Worm (Caenorhabditis elegans): Measurements from ENCODE around the gene xpb-1.

Gene xpb-1

ce11 chrIII:11573921-11574320, 47.5 kb downstream of the xpb-1 start, which contains the start of gene Y66D12A.8 (continued):
- TF ChIP-seq dmd-9 (GFP tag; IDR thresholded peaks at IDR 0.05) (no peak), F26F4.8 (GFP tag; conservative IDR thresholded peaks at IDR 0.05) (no peak), nhr-25 (tag; optimal IDR thresholded peaks at IDR 0.05; ENCODE audit: borderline replicate concordance, insufficient read depth) (no peak)

ce11 chrIII:11579380-11579779, 52.9 kb downstream of the xpb-1 start:
- TF ChIP-seq unc-39 (tag; optimal IDR thresholded peaks at IDR 0.05) (no peak), nhr-237 (tag; optimal IDR thresholded peaks at IDR 0.05) (no peak), egl-43 (GFP tag; IDR thresholded peaks at IDR 0.05) (peak; percentile 53; the same call in 1 of the 2 replicates), dmd-9 (GFP tag; IDR thresholded peaks at IDR 0.05) (0 out of 2 replicates have a peak, but pooled peaks have one; percentile 19), mdl-1 (tag; optimal IDR thresholded peaks at IDR 0.05) (no peak), T20F7.1 (GFP tag; optimal IDR thresholded peaks at IDR 0.05) (no peak), ctbp-1 (GFP tag; IDR thresholded peaks at IDR 0.05) (no peak), snpc-4 (tag; optimal IDR thresholded peaks at IDR 0.05) (no peak), set-16 (GFP tag; IDR thresholded peaks at IDR 0.05) (peak; percentile 73)

- TF ChIP-seq daf-16 (GFP tag; optimal IDR thresholded peaks at IDR 0.05) = no peak
- no peak for TF ChIP-seq daf-16 (tag; optimal IDR thresholded peaks at IDR 0.05)
- no peak for TF ChIP-seq nhr-42 (GFP tag; IDR thresholded peaks at IDR 0.05)
- peak; percentile 79 for TF ChIP-seq dpl-1 (GFP tag; optimal IDR thresholded peaks at IDR 0.05)
- no peak for TF ChIP-seq skn-1 (tag; optimal IDR thresholded peaks at IDR 0.05)
- TF ChIP-seq spr-1 (tag; optimal IDR thresholded peaks at IDR 0.05) = no peak
- TF ChIP-seq mes-2 (tag; optimal IDR thresholded peaks at IDR 0.05; ENCODE audit: poor library complexity, severe bottlenecking) = peak; percentile 50
- peak in 1 of 2 experiments; percentile 48 for TF ChIP-seq lsy-2 (tag; optimal IDR thresholded peaks at IDR 0.05)
- peak; percentile 78 for TF ChIP-seq lin-38 (GFP tag; IDR thresholded peaks at IDR 0.05)
Observed at ce11 chrIII:11580428-11580885, 54.0 kb downstream of the xpb-1 start, which contains the start of gene Y66D12A.7. TSS of gene Y66D12A.7 (minus strand) at chrIII:11580478.

- TF ChIP-seq F49E8.2 (tag; optimal IDR thresholded peaks at IDR 0.05; ENCODE audit: borderline replicate concordance) (peak; percentile 10), unc-130 (GFP tag; optimal IDR thresholded peaks at IDR 0.05) (peak; percentile 16), php-3 (GFP tag; IDR thresholded peaks at IDR 0.05) (no peak), lin-38 (GFP tag; IDR thresholded peaks at IDR 0.05) (peak; percentile 57), snpc-1.2 (GFP tag; IDR thresholded peaks at IDR 0.05) (peak; percentile 49; the same call in 1 of the 2 replicates)
Observed at ce11 chrIII:11581372-11581771, 54.9 kb downstream of the xpb-1 start, which contains the start of the genes Y66D12A.6 and ceh-92. TSS of gene Y66D12A.6 (minus strand) at chrIII:11581402. TSS of gene ceh-92 (plus strand) at chrIII:11581600.

ce11 chrIII:11582569-11582968, 56.1 kb downstream of the xpb-1 start:
- no peak for TF ChIP-seq unc-130 (GFP tag; optimal IDR thresholded peaks at IDR 0.05)
- no peak for TF ChIP-seq F26F4.8 (GFP tag; conservative IDR thresholded peaks at IDR 0.05)
- no peak for TF ChIP-seq lir-3 (tag; optimal IDR thresholded peaks at IDR 0.05)
- TF ChIP-seq fkh-10 (GFP tag; optimal IDR thresholded peaks at IDR 0.05) = no peak
- TF ChIP-seq mxl-2 (GFP tag; conservative IDR thresholded peaks at IDR 0.05) = no peak
